Worm (Caenorhabditis elegans): ENCODE measurements around the gene T04C9.2.

- TF ChIP-seq lin-39 (tag; optimal IDR thresholded peaks at IDR 0.05) (no peak), nhr-11 (tag; optimal IDR thresholded peaks at IDR 0.05) (no peak), unc-62 (GFP tag; optimal IDR thresholded peaks at IDR 0.05) (no peak), elt-1 (tag; optimal IDR thresholded peaks at IDR 0.05) (no peak), ztf-11 (tag; optimal IDR thresholded peaks at IDR 0.05) (no peak), nhr-77 (tag; optimal IDR thresholded peaks at IDR 0.05) (no peak), R02D3.7 (tag; optimal IDR thresholded peaks at IDR 0.05) (no peak), nhr-6 (tag; optimal IDR thresholded peaks at IDR 0.05) (no peak), nhr-237 (tag; optimal IDR thresholded peaks at IDR 0.05) (no peak)
Observed at ce11 chrIII:5961560-5961959, 30.1 kb upstream of the T04C9.2 start.

Data from whole organism, L2 larva.